Worm (Caenorhabditis elegans) whole organism, L2 larva: Measurements from ENCODE around the gene T05C1.2.
A peak's percentile ranks its signal among the peaks of the same experiment; 100 is the strongest.

Source experiments
- C34F6.9 ChIP-seq: fragments of 150-350 bp; optimal IDR thresholded peaks from 2 replicates; lab custom pipeline; 2014; ENCODE audit warnings: missing biosample characterization, missing genetic modification characterization
- ZK546.5 ChIP-seq: sonication (generic microtip); optimal IDR thresholded peaks from 2 replicates; lab custom pipeline; 2017; ENCODE audit warnings: missing biosample characterization, missing genetic modification characterization
- aly-2 ChIP-seq: fragments of 150-350 bp; optimal IDR thresholded peaks from 2 replicates; lab custom pipeline; 2014; ENCODE audit warnings: missing biosample characterization, missing genetic modification characterization
- ama-1 ChIP-seq: fragments of 150-350 bp; optimal IDR thresholded peaks from 2 replicates; lab custom pipeline; 2018; ENCODE audit warnings: inconsistent platforms
- blmp-1 ChIP-seq: sonication (generic microtip); optimal IDR thresholded peaks from 2 replicates; lab custom pipeline; 2017; ENCODE audit warnings: missing genetic modification characterization, mild to moderate bottlenecking, missing compliant biosample characterization, antibody characterized with exemption, moderate library complexity; ENCODE audit not compliant: insufficient read depth
- ceh-16 ChIP-seq: fragments of 150-350 bp; optimal IDR thresholded peaks from 2 replicates; lab custom pipeline; 2014; ENCODE audit warnings: missing biosample characterization, missing genetic modification characterization
- crh-2 ChIP-seq: sonication (generic microtip); optimal IDR thresholded peaks from 2 replicates; lab custom pipeline; 2017; ENCODE audit warnings: missing biosample characterization, missing genetic modification characterization
- dmd-4 ChIP-seq: sonication (generic microtip); optimal IDR thresholded peaks from 2 replicates; lab custom pipeline; 2017; ENCODE audit warnings: missing biosample characterization, missing genetic modification characterization
- egl-27 ChIP-seq: sonication (generic microtip); optimal IDR thresholded peaks from 3 replicates; lab custom pipeline; 2017; ENCODE audit warnings: missing biosample characterization, missing genetic modification reagents, missing genetic modification characterization
- elt-1 ChIP-seq: fragments of 150-350 bp; optimal IDR thresholded peaks from 2 replicates; lab custom pipeline; 2014; ENCODE audit warnings: missing biosample characterization, missing genetic modification characterization
- elt-3 ChIP-seq: sonication (generic microtip); optimal IDR thresholded peaks from 2 replicates; lab custom pipeline; 2017; ENCODE audit warnings: missing biosample characterization, missing genetic modification characterization
- fos-1 ChIP-seq: fragments of 150-350 bp; optimal IDR thresholded peaks from 2 replicates; lab custom pipeline; 2014; ENCODE audit warnings: missing biosample characterization, missing genetic modification characterization
- gmeb-1 ChIP-seq: fragments of 150-350 bp; optimal IDR thresholded peaks from 2 replicates; lab custom pipeline; 2014; ENCODE audit warnings: missing biosample characterization, missing genetic modification characterization
- lin-11 ChIP-seq: fragments of 150-350 bp; sonication (generic microtip); optimal IDR thresholded peaks from 2 replicates; lab custom pipeline; 2014; ENCODE audit warnings: missing biosample characterization, missing genetic modification characterization, inconsistent platforms, mixed read lengths
- lin-39 ChIP-seq: fragments of 150-350 bp; optimal IDR thresholded peaks from 2 replicates; lab custom pipeline; 2014; ENCODE audit warnings: missing biosample characterization, missing genetic modification reagents, missing genetic modification characterization
- mab-5 ChIP-seq: fragments of 150-350 bp; optimal IDR thresholded peaks from 2 replicates; lab custom pipeline; 2014; ENCODE audit warnings: missing biosample characterization, missing genetic modification characterization
- mbf-1 ChIP-seq: sonication (generic microtip); optimal IDR thresholded peaks from 2 replicates; lab custom pipeline; 2017; ENCODE audit warnings: missing biosample characterization, missing genetic modification characterization
- mdl-1 ChIP-seq, 2 experiments: fragments of 150-350 bp in 1 of 2; sonication (generic microtip) in 1 of 2; optimal IDR thresholded peaks; 2 replicates each; lab custom pipeline; 2017; ENCODE audit warnings: missing biosample characterization in 2 of 2, missing genetic modification characterization in 2 of 2
- nhr-10 ChIP-seq: sonication (generic microtip); optimal IDR thresholded peaks from 2 replicates; lab custom pipeline; 2017; ENCODE audit warnings: missing biosample characterization, missing genetic modification characterization
- nhr-11 ChIP-seq: fragments of 150-350 bp; optimal IDR thresholded peaks from 2 replicates; lab custom pipeline; 2014; ENCODE audit warnings: missing biosample characterization, missing genetic modification characterization
- nhr-21 ChIP-seq: fragments of 150-350 bp; optimal IDR thresholded peaks from 2 replicates; lab custom pipeline; 2014; ENCODE audit warnings: missing biosample characterization, missing genetic modification characterization
- nhr-25 ChIP-seq: fragments of 150-350 bp; sonication (generic microtip); optimal IDR thresholded peaks from 3 replicates; lab custom pipeline; 2014; ENCODE audit warnings: missing biosample characterization, missing genetic modification characterization
- nhr-6 ChIP-seq: fragments of 150-350 bp; optimal IDR thresholded peaks from 2 replicates; lab custom pipeline; 2014; ENCODE audit warnings: missing biosample characterization, missing genetic modification characterization
- nhr-77 ChIP-seq: fragments of 150-350 bp; optimal IDR thresholded peaks from 2 replicates; lab custom pipeline; 2014; ENCODE audit warnings: missing biosample characterization, missing genetic modification characterization
- skn-1 ChIP-seq: sonication (generic microtip); optimal IDR thresholded peaks from 2 replicates; lab custom pipeline; 2017; ENCODE audit warnings: missing biosample characterization, missing genetic modification characterization
- sma-3 ChIP-seq: sonication (generic microtip); optimal IDR thresholded peaks from 2 replicates; lab custom pipeline; 2016; ENCODE audit warnings: missing genetic modification reagents, missing genetic modification characterization, missing compliant biosample characterization
- snpc-4 ChIP-seq: fragments of 150-350 bp; optimal IDR thresholded peaks from 2 replicates; lab custom pipeline; 2014; ENCODE audit warnings: missing biosample characterization, missing genetic modification characterization
- unc-39 ChIP-seq: fragments of 150-350 bp; optimal IDR thresholded peaks from 2 replicates; lab custom pipeline; 2014; ENCODE audit warnings: missing biosample characterization, missing genetic modification characterization
- unc-62 ChIP-seq: fragments of 150-350 bp; optimal IDR thresholded peaks from 2 replicates; lab custom pipeline; 2014; ENCODE audit warnings: missing biosample characterization, missing genetic modification reagents, missing genetic modification characterization
- zag-1 ChIP-seq: fragments of 150-350 bp; optimal IDR thresholded peaks from 2 replicates; lab custom pipeline; 2014; ENCODE audit warnings: missing biosample characterization, missing genetic modification characterization
- ztf-1 ChIP-seq: fragments of 200-800 bp; sonication (Bioruptor generic); conservative IDR thresholded peaks from 2 replicates; pipeline ENCODE4 v1.3.6; 2022; ENCODE audit warnings: missing genetic modification characterization, missing compliant biosample characterization
- ztf-11 ChIP-seq: sonication (generic microtip); optimal IDR thresholded peaks from 2 replicates; lab custom pipeline; 2017; ENCODE audit warnings: missing biosample characterization, missing genetic modification characterization

T05C1.2 gene

DNA sequence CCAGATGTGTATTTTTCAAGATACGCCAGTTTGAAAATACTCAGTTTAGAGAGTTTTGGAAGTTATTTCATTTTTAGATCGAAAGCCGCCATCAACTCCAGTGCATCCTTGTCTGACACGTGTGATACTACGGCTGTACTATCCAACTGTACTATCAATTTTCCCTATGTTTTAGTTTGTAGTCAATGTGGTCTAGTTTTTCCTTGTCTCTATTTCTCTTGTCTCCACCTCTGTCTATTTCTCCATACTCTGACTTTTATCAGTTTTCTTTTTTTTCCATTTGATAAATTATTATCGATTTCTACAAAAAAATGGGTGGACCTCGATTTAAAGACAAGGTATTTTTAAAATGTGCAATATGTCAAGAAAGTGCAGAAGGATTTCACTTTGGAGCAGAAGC, 43.3 kb downstream of the T05C1.2 start, which contains the start of gene nhr-16:
Gene nhr-16 (plus strand): TSS at position 205 of the 400 bp plus-strand sequence.
- no peak for TF ChIP-seq blmp-1 (tag; lab: Kevin White, UChicago)

DNA sequence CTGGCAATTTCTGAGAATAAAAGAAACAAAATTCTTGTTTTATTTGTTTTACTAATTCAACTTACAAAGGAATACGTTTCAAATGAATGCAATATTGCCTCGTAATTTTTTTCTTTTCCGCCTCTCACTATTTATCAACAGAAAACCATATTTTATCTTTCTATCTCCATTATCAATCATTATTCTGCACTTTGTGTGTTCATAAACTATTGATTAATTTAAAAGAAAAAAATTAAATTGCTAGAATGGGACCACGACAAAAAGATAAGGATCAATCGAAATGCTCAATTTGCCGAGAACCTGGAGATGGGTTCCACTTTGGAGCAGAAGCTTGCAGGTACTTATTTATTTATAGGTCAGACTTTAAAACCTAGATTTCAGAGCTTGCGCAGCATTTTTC, 46.8 kb downstream of the T05C1.2 start, which contains the start of gene nhr-273:
Gene nhr-273 (plus strand): TSS at position 167 of the 400 bp plus-strand sequence.
- peak; percentile 1 for TF ChIP-seq crh-2 (tag; lab: Kevin White, UChicago)
- TF ChIP-seq zag-1 = no peak
- no peak for TF ChIP-seq ceh-16
- no peak for TF ChIP-seq lin-39 (tag; lab: Kevin White, UChicago)
- no peak for TF ChIP-seq unc-39 (tag; lab: Kevin White, UChicago)
- no peak for TF ChIP-seq nhr-11 (tag; lab: Kevin White, UChicago)
- no peak for TF ChIP-seq mbf-1 (tag; lab: Kevin White, UChicago)
- no peak for TF ChIP-seq gmeb-1 (tag; lab: Kevin White, UChicago)
- TF ChIP-seq nhr-10 = no peak
- TF ChIP-seq nhr-77 (tag; lab: Kevin White, UChicago) = no peak
- no peak for TF ChIP-seq ztf-1 (GFP tag; lab: Robert Waterston, UW)
- no peak for TF ChIP-seq dmd-4 (tag; lab: Kevin White, UChicago)
- TF ChIP-seq ZK546.5 (tag; lab: Kevin White, UChicago) = no peak
- peak; percentile 7 for TF ChIP-seq sma-3 (GFP tag; lab: Kevin White, UChicago)
- TF ChIP-seq mdl-1 (tag; optimal IDR thresholded peaks at IDR 0.05; lab: Kevin White, UChicago) = no peak
- TF ChIP-seq ama-1 (lab: Kevin White, UChicago) = no peak
- TF ChIP-seq fos-1 (tag; lab: Kevin White, UChicago) = peak; percentile 2
- TF ChIP-seq nhr-6 (tag; lab: Kevin White, UChicago) = no peak
- no peak for TF ChIP-seq C34F6.9 (tag; lab: Kevin White, UChicago)
- TF ChIP-seq snpc-4 = no peak
- no peak for TF ChIP-seq ztf-11 (tag; lab: Kevin White, UChicago)
- TF ChIP-seq nhr-21 (tag; lab: Kevin White, UChicago) = no peak
- TF ChIP-seq nhr-25 (tag; lab: Kevin White, UChicago) = no peak
- TF ChIP-seq lin-11 (tag; lab: Kevin White, UChicago) = no peak
- no peak for TF ChIP-seq unc-62 (GFP tag; lab: Kevin White, UChicago)

DNA sequence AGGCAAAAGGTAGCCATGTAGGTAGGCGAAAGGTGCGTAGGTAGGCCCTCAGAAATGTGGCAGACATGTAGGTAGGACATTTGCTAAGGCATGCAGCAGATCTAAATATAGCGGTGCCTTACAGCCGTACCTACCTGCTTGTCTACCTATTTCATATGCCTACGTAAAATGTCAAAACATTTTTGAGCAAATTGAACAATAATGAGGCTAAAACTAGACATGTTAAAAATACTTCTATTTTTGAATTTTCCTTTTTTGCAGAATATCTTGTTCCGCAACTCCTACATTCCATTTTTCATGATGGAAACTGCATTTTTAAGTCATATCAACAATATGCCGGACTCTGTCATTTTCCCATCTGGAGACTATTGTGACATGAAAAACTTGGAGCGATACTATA, 47.6 kb downstream of the T05C1.2 start:
- TF ChIP-seq mdl-1 (tag; optimal IDR thresholded peaks at IDR 0.05; lab: Kevin White, UChicago) (no peak), elt-1 (no peak), fos-1 (tag; lab: Kevin White, UChicago) (no peak), gmeb-1 (tag; lab: Kevin White, UChicago) (no peak), egl-27 (tag; lab: Kevin White, UChicago) (no peak), elt-3 (tag; lab: Kevin White, UChicago) (no peak), skn-1 (tag; lab: Kevin White, UChicago) (no peak), ztf-11 (tag; lab: Kevin White, UChicago) (no peak), mbf-1 (tag; lab: Kevin White, UChicago) (no peak), mab-5 (tag; lab: Kevin White, UChicago) (no peak), ama-1 (lab: Kevin White, UChicago) (no peak), aly-2 (tag; lab: Kevin White, UChicago) (no peak), nhr-25 (tag; lab: Kevin White, UChicago) (no peak)

DNA sequence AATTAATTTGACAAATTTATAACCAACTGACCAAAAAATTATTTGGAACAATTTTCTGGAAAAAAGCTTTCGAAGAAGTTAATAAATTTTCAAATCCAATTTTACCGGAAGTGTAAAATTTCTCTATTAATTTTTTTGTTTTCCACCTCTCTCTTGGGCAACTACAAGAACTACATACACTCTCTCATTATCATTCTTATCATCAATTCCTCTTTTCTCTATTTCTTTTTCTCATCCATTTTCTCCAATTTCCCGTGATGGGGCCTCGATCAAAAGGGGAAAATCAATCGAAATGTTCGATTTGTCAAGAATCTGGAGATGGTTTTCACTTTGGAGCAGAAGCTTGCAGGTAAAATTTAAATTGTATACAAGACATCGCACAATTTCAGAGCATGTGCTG, 48.8 kb downstream of the T05C1.2 start, which contains the start of gene nhr-109:
Gene nhr-109 (plus strand): TSS at position 222 of the 400 bp plus-strand sequence.
- TF ChIP-seq ama-1 (lab: Kevin White, UChicago) = peak; percentile 3
- peak; percentile 12 for TF ChIP-seq gmeb-1 (tag; lab: Kevin White, UChicago)
- no peak for TF ChIP-seq C34F6.9 (tag; lab: Kevin White, UChicago)
- TF ChIP-seq fos-1 (tag; lab: Kevin White, UChicago) = peak; percentile 42
